Fruit fly (Drosophila melanogaster): ENCODE results near the gene CG7542.
A peak's percentile ranks its signal among the peaks of the same experiment; 100 is the strongest.

Gene CG7542

dm6 chr3L:17529511-17530194, 20.0 kb upstream of the CG7542 start, which contains the start of the genes Edc3 and Nedd4 (continued):
- TF ChIP-seq CG13624 (GFP tag; optimal IDR thresholded peaks at IDR 0.05) (peak; percentile 93), crp (GFP tag; optimal IDR thresholded peaks at IDR 0.05) (peak in 1 of 2 experiments; percentile 13), CG9609 (GFP tag; optimal IDR thresholded peaks at IDR 0.05) (no peak), nmo (GFP tag; optimal IDR thresholded peaks at IDR 0.05) (peak; percentile 65), CG12942 (GFP tag; optimal IDR thresholded peaks at IDR 0.05) (no peak), grau (tag; optimal IDR thresholded peaks at IDR 0.05) (peak; percentile 32), CG8944 (GFP tag; optimal IDR thresholded peaks at IDR 0.05) (no peak), CG15514 (GFP tag; optimal IDR thresholded peaks at IDR 0.05) (peak; percentile 55), chif (GFP tag; optimal IDR thresholded peaks at IDR 0.05) (no peak), fd102C (GFP tag; optimal IDR thresholded peaks at IDR 0.05) (no peak), luna (GFP tag; optimal IDR thresholded peaks at IDR 0.05) (no peak), wdn (GFP tag; IDR thresholded peaks at IDR 0.05) (no peak), CG2678 (tag; optimal IDR thresholded peaks at IDR 0.05) (no peak), cato (GFP tag; optimal IDR thresholded peaks at IDR 0.05; ENCODE audit: borderline replicate concordance) (no peak), CG10979 (tag; optimal IDR thresholded peaks at IDR 0.05) (no peak), exex (tag; optimal IDR thresholded peaks at IDR 0.05) (no peak), CTCF (GFP tag; optimal IDR thresholded peaks at IDR 0.05) (peak; percentile 38), oc (tag; optimal IDR thresholded peaks at IDR 0.05) (no peak), CG13775 (GFP tag; optimal IDR thresholded peaks at IDR 0.05) (peak; percentile 39), CG6765 (GFP tag; optimal IDR thresholded peaks at IDR 0.05) (peak; percentile 50), CG18764 (GFP tag; optimal IDR thresholded peaks at IDR 0.05) (no peak), Sry-β (GFP tag; optimal IDR thresholded peaks at IDR 0.05) (peak; percentile 16), Chrac-16 (GFP tag; optimal IDR thresholded peaks at IDR 0.05) (no peak), cad (GFP tag; optimal IDR thresholded peaks at IDR 0.05) (no peak), Eip74EF (GFP tag; optimal IDR thresholded peaks at IDR 0.05) (no peak), ftz-f1 (GFP tag; optimal IDR thresholded peaks at IDR 0.05) (no peak), pzg (GFP tag; optimal IDR thresholded peaks at IDR 0.05) (peak; percentile 52), E2f2 (GFP tag; IDR thresholded peaks at IDR 0.05) (peak; percentile 20; the same call in 1 of the 2 replicates), Tbp (GFP tag; optimal IDR thresholded peaks at IDR 0.05) (no peak), CG2712 (tag; optimal IDR thresholded peaks at IDR 0.05) (peak; percentile 60), CG15696 (tag; optimal IDR thresholded peaks at IDR 0.05) (peak; percentile 34), CG18619 (GFP tag; optimal IDR thresholded peaks at IDR 0.05) (peak; percentile 25)

DNA sequence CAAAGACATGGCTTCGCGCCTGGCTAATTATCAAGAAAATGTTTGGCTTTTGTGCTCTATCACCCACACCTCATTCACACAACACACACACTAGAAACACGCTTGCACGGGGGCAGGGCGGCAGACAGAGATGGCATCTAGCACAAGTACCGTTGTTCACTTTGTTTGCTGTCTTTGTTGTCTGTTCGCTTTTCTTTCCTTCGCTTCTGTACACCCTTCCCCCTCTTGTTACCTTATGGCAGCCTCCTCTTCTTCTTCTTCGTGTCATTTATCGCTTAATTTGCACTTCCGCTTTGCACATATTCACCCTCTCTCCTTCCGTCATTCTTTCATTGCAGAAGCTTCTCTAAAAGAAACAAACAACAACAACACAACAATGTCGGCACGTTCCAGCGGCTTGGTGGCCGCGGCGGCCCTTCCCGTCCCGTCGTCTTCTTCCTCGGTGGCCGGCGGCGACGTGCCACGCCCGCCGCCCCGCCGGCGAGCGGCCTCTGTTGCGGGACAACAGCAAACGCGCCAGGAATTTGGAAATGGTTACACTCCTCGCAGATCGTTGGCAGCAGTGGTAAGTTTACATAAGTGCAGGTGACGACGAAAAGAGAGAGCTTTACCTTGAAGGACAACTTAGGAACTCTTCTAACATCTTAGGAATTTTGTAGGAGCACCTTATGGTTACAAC, 19.0 kb upstream of the CG7542 start:
- TF ChIP-seq Nf-YA (GFP tag; IDR thresholded peaks at IDR 0.05) (0 out of 2 replicates have a peak, but pooled peaks have one; percentile 17), sob (GFP tag; IDR thresholded peaks at IDR 0.05) (no peak), Hr78 (GFP tag; optimal IDR thresholded peaks at IDR 0.05) (no peak), gsb-n (tag; optimal IDR thresholded peaks at IDR 0.05) (no peak), CG6854 (GFP tag; optimal IDR thresholded peaks at IDR 0.05) (no peak), Ada2b (GFP tag; IDR thresholded peaks at IDR 0.05) (no peak), E2f2 (GFP tag; IDR thresholded peaks at IDR 0.05) (peak; percentile 22; the same call in 1 of the 2 replicates), CG17359 (tag; optimal IDR thresholded peaks at IDR 0.05) (no peak), psq (GFP tag; optimal IDR thresholded peaks at IDR 0.05) (peak; percentile 53), gsb (GFP tag; IDR thresholded peaks at IDR 0.05) (no peak), CG16779 (GFP tag; IDR thresholded peaks at IDR 0.05) (no peak), HHEX (GFP tag; optimal IDR thresholded peaks at IDR 0.05) (peak; percentile 22), Atf3 (GFP tag; optimal IDR thresholded peaks at IDR 0.05) (no peak), danr (GFP tag; IDR thresholded peaks at IDR 0.05) (no peak), Mrtf (GFP tag; IDR thresholded peaks at IDR 0.05) (no peak), knrl (GFP tag; IDR thresholded peaks at IDR 0.05; ENCODE audit: partially characterized antibody) (no peak), CG2120 (GFP tag; optimal IDR thresholded peaks at IDR 0.05) (no peak), Vsx1 (GFP tag; optimal IDR thresholded peaks at IDR 0.05) (no peak), CG10462 (GFP tag; optimal IDR thresholded peaks at IDR 0.05) (no peak)

All from whole organism, embryonic.